Worm (Caenorhabditis elegans) whole organism, L4 larva: ENCODE data around the gene arl-8.

Experiments used
- D1046.2 ChIP-seq: fragments of 200-800 bp; sonication (Bioruptor generic); IDR thresholded peaks from 2 replicates; pipeline ENCODE4 v1.3.6; 2022; ENCODE audit warnings: missing genetic modification characterization, missing compliant biosample characterization
- F49E8.2 ChIP-seq: sonication (generic microtip); optimal IDR thresholded peaks from 2 replicates; lab custom pipeline; 2016; ENCODE audit warnings: missing compliant biosample characterization, mild to moderate bottlenecking, missing genetic modification characterization, borderline replicate concordance
- R02D3.7 ChIP-seq: fragments of 150-350 bp; sonication (generic microtip); optimal IDR thresholded peaks from 3 replicates; lab custom pipeline; 2014; ENCODE audit warnings: missing biosample characterization, missing genetic modification characterization
- Y75B8A.6 ChIP-seq: fragments of 200-800 bp; sonication (Bioruptor generic); IDR thresholded peaks from 2 replicates; pipeline ENCODE4 v1.3.6; 2022; ENCODE audit warnings: missing genetic modification reagents, missing genetic modification characterization, missing compliant biosample characterization
- ZK337.2 ChIP-seq: fragments of 200-800 bp; sonication (Bioruptor generic); IDR thresholded peaks from 2 replicates; pipeline ENCODE4 v1.3.6; 2022; ENCODE audit warnings: missing genetic modification reagents, missing genetic modification characterization, missing compliant biosample characterization
- ZK546.5 ChIP-seq, 2 experiments: sonication (generic microtip); optimal IDR thresholded peaks; 2 replicates each; lab custom pipeline; 2017; ENCODE audit warnings: missing biosample characterization in 2 of 2, missing genetic modification characterization in 2 of 2
- aly-2 ChIP-seq: sonication (generic microtip); optimal IDR thresholded peaks from 2 replicates; lab custom pipeline; 2018; ENCODE audit warnings: missing biosample characterization, missing genetic modification characterization
- ama-1 ChIP-seq: fragments of 150-350 bp; optimal IDR thresholded peaks from 2 replicates; lab custom pipeline; 2014; ENCODE audit warnings: inconsistent platforms, mixed read lengths
- arid-1 ChIP-seq: fragments of 200-800 bp; sonication (Bioruptor generic); conservative IDR thresholded peaks from 2 replicates; pipeline ENCODE4 v1.3.6; 2022; ENCODE audit warnings: missing genetic modification reagents, missing genetic modification characterization, missing compliant biosample characterization
- attf-4 ChIP-seq: sonication (generic microtip); optimal IDR thresholded peaks from 3 replicates; lab custom pipeline; 2017; ENCODE audit warnings: missing biosample characterization, missing genetic modification characterization
- ceh-62 ChIP-seq: sonication (generic microtip); optimal IDR thresholded peaks from 2 replicates; lab custom pipeline; 2017; ENCODE audit warnings: missing biosample characterization, missing genetic modification characterization
- cey-2 ChIP-seq: sonication (generic microtip); optimal IDR thresholded peaks from 3 replicates; lab custom pipeline; 2017; ENCODE audit warnings: missing genetic modification characterization, mild to moderate bottlenecking, missing compliant biosample characterization, antibody characterized with exemption, borderline replicate concordance; ENCODE audit not compliant: insufficient read depth
- daf-8 ChIP-seq: fragments of 200-800 bp; sonication (Bioruptor generic); IDR thresholded peaks from 2 replicates; pipeline ENCODE4 v1.3.6; 2022; ENCODE audit warnings: missing genetic modification characterization, missing compliant biosample characterization
- duxl-1 ChIP-seq: sonication (generic microtip); optimal IDR thresholded peaks from 2 replicates; lab custom pipeline; 2016; ENCODE audit warnings: mild to moderate bottlenecking, missing genetic modification characterization, moderate library complexity, missing compliant biosample characterization; ENCODE audit not compliant: poor library complexity
- dve-1 ChIP-seq: sonication (generic microtip); optimal IDR thresholded peaks from 2 replicates; lab custom pipeline; 2017; ENCODE audit warnings: antibody characterized with exemption, mild to moderate bottlenecking, missing genetic modification characterization, missing compliant biosample characterization; ENCODE audit not compliant: insufficient read depth
- egl-27 ChIP-seq: sonication (generic microtip); optimal IDR thresholded peaks from 3 replicates; lab custom pipeline; 2017; ENCODE audit warnings: missing biosample characterization, missing genetic modification reagents, missing genetic modification characterization
- egl-43 ChIP-seq: fragments of 200-800 bp; sonication (Bioruptor generic); IDR thresholded peaks from 2 replicates; pipeline ENCODE4 v1.3.6; 2022; ENCODE audit warnings: missing genetic modification reagents, missing genetic modification characterization, missing compliant biosample characterization
- fkh-10 ChIP-seq: fragments of 150-350 bp; optimal IDR thresholded peaks from 2 replicates; lab custom pipeline; 2014; ENCODE audit warnings: missing biosample characterization, missing genetic modification reagents, missing genetic modification characterization
- gei-8 ChIP-seq: fragments of 200-800 bp; sonication (Bioruptor generic); optimal IDR thresholded peaks from 2 replicates; lab custom pipeline; 2018; ENCODE audit warnings: mild to moderate bottlenecking, missing genetic modification characterization, missing compliant biosample characterization
- hmg-1.1 ChIP-seq: fragments of 200-800 bp; sonication (Bioruptor generic); IDR thresholded peaks from 2 replicates; pipeline ENCODE4 v1.3.6; 2022; ENCODE audit warnings: missing genetic modification reagents, missing genetic modification characterization, missing compliant biosample characterization
- lim-7 ChIP-seq: fragments of 200-800 bp; sonication (Bioruptor generic); IDR thresholded peaks from 2 replicates; pipeline ENCODE4 v1.3.6; 2022; ENCODE audit warnings: missing genetic modification characterization, missing compliant biosample characterization
- lin-1 ChIP-seq: fragments of 200-800 bp; sonication (Bioruptor generic); IDR thresholded peaks from 2 replicates; pipeline ENCODE4 v1.3.6; 2022; ENCODE audit warnings: missing genetic modification reagents, missing genetic modification characterization, missing compliant biosample characterization
- lin-13 ChIP-seq: fragments of 150-350 bp; optimal IDR thresholded peaks from 2 replicates; lab custom pipeline; 2014; ENCODE audit warnings: missing biosample characterization, missing genetic modification reagents, missing genetic modification characterization
- lin-38 ChIP-seq: fragments of 200-800 bp; sonication (Bioruptor generic); IDR thresholded peaks from 2 replicates; pipeline ENCODE4 v1.3.6; 2022; ENCODE audit warnings: missing genetic modification reagents, missing genetic modification characterization, missing compliant biosample characterization
- lin-39 ChIP-seq: fragments of 150-350 bp; optimal IDR thresholded peaks from 2 replicates; lab custom pipeline; 2014; ENCODE audit warnings: missing biosample characterization, missing genetic modification reagents, missing genetic modification characterization
- madf-5 ChIP-seq, 2 experiments: fragments of 200-800 bp; sonication (Bioruptor generic); IDR thresholded peaks; 2 replicates each; pipeline ENCODE4 v1.3.6; 2022; ENCODE audit warnings: missing compliant biosample characterization in 2 of 2, missing genetic modification characterization in 2 of 2
- mdt-29 ChIP-seq: fragments of 200-800 bp; sonication (Bioruptor generic); IDR thresholded peaks from 2 replicates; pipeline ENCODE4 v1.3.6; 2022; ENCODE audit warnings: missing genetic modification reagents, missing genetic modification characterization, missing compliant biosample characterization
- mep-1 ChIP-seq: fragments of 150-350 bp; sonication (generic microtip); optimal IDR thresholded peaks from 3 replicates; lab custom pipeline; 2014; ENCODE audit warnings: missing biosample characterization, missing genetic modification characterization
- nhr-10 ChIP-seq: fragments of 150-350 bp; optimal IDR thresholded peaks from 2 replicates; lab custom pipeline; 2014; ENCODE audit warnings: missing biosample characterization, missing genetic modification characterization
- nhr-111 ChIP-seq: fragments of 200-800 bp; sonication (Bioruptor generic); optimal IDR thresholded peaks from 2 replicates; lab custom pipeline; 2018; ENCODE audit warnings: mild to moderate bottlenecking, missing genetic modification characterization, missing compliant biosample characterization
- nhr-25 ChIP-seq: sonication (generic microtip); optimal IDR thresholded peaks from 2 replicates; lab custom pipeline; 2017; ENCODE audit warnings: missing genetic modification characterization, mild to moderate bottlenecking, missing compliant biosample characterization, antibody characterized with exemption, moderate library complexity, borderline replicate concordance; ENCODE audit not compliant: insufficient read depth
- nhr-28 ChIP-seq: fragments of 150-350 bp; optimal IDR thresholded peaks from 2 replicates; lab custom pipeline; 2014; ENCODE audit warnings: missing biosample characterization, missing genetic modification characterization
- nhr-48 ChIP-seq: sonication (generic microtip); optimal IDR thresholded peaks from 2 replicates; lab custom pipeline; 2016; ENCODE audit warnings: mild to moderate bottlenecking, missing genetic modification characterization, missing compliant biosample characterization
- nhr-6 ChIP-seq: fragments of 150-350 bp; optimal IDR thresholded peaks from 2 replicates; lab custom pipeline; 2014; ENCODE audit warnings: missing biosample characterization, missing genetic modification characterization
- pha-4 ChIP-seq, 2 experiments: fragments of 150-350 bp in 1 of 2; fragments of 200-800 bp in 1 of 2; sonication (Bioruptor generic) in 1 of 2; IDR thresholded peaks in 1 of 2; optimal IDR thresholded peaks in 1 of 2; 2 replicates each; pipeline versions ENCODE4 v1.3.6 to Lab custom; 2014 to 2022; ENCODE audit warnings: missing genetic modification characterization in 2 of 2, missing genetic modification reagents in 2 of 2, missing biosample characterization in 1 of 2, missing compliant biosample characterization in 1 of 2
- rbr-2 ChIP-seq: sonication (generic microtip); optimal IDR thresholded peaks from 2 replicates; lab custom pipeline; 2016; ENCODE audit warnings: missing genotype, missing genetic modification characterization, missing compliant biosample characterization
- sdz-12 ChIP-seq: fragments of 200-800 bp; sonication (Bioruptor generic); optimal IDR thresholded peaks from 2 replicates; lab custom pipeline; 2018; ENCODE audit warnings: mild to moderate bottlenecking, missing genetic modification characterization, missing compliant biosample characterization
- unc-130 ChIP-seq: sonication (generic microtip); optimal IDR thresholded peaks from 2 replicates; lab custom pipeline; 2016; ENCODE audit warnings: missing genetic modification reagents, missing genetic modification characterization, missing compliant biosample characterization
- unc-39 ChIP-seq: sonication (generic microtip); optimal IDR thresholded peaks from 2 replicates; lab custom pipeline; 2017; ENCODE audit warnings: missing biosample characterization, missing genetic modification characterization
- unc-62 ChIP-seq, 3 experiments: fragments of 150-350 bp in 1 of 3; sonication (generic microtip); optimal IDR thresholded peaks in 2 of 3; peaks in 1 of 3; 1 replicate in 1 of 3; 2 replicates in 2 of 3; lab custom pipeline; 2014 to 2017; ENCODE audit warnings: missing biosample characterization in 3 of 3, missing genetic modification characterization in 3 of 3, missing genetic modification reagents in 3 of 3, missing genotype in 1 of 3
- vab-7 ChIP-seq: fragments of 200-800 bp; sonication (Bioruptor generic); IDR thresholded peaks from 2 replicates; pipeline ENCODE4 v1.3.6; 2022; ENCODE audit warnings: missing genetic modification reagents, missing genetic modification characterization, missing compliant biosample characterization
- ztf-7 ChIP-seq: fragments of 150-350 bp; optimal IDR thresholded peaks from 2 replicates; lab custom pipeline; 2014; ENCODE audit warnings: missing biosample characterization, missing genetic modification characterization

Gene arl-8

DNA sequence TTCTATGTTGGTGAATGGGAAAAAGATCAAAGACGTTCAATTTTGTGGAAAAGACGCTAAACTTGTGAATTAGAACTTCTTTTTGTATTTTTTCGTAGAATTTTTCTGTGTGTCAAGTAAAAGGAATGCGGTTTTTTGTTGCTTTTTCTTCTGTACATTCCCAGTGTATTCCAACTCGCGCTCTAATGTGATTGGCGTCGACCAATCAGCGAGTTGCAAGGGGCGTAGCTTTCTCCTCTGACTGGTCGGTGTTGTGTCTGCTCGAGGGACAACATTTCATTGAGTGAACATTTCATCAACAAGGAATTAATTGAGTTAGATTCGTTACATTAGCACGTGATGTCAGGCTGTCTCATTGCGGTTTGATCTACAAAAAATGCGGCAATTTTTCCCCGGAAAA is 3.0 kb downstream of the arl-8 start:
- TF ChIP-seq lim-7 (GFP tag; lab: Robert Waterston, UW): no peak
- no peak for TF ChIP-seq duxl-1
- TF ChIP-seq nhr-48 (tag; lab: Kevin White, UChicago): no peak
- TF ChIP-seq lin-13 (GFP tag; lab: Kevin White, UChicago): no peak
- TF ChIP-seq ZK337.2 (GFP tag; lab: Robert Waterston, UW): no peak
- TF ChIP-seq lin-39: no peak
- TF ChIP-seq daf-8 (GFP tag; lab: Robert Waterston, UW): no peak
- no peak for TF ChIP-seq nhr-28 (tag; lab: Kevin White, UChicago)
- TF ChIP-seq, all 104 proteins: peak for 0

DNA sequence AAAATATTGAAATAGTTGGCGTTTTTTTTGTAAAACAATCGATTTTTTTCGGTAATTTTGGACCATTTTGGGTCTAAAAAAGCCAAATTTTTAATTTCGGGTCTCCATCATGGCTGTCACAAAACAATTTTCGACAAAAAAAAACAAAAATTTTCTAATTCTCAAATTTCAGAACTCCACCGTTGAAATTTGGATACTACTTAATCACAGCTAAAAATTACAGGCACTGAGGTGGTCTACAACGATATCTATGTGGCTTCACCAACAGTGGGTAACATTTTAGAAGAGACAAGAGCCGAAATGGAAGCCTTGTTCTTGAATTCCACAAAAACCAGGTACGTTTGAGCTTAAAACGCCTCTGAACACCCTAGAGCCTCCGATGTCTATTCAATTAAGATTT is 4.4 kb downstream of the arl-8 start, which contains the start of gene Y57G11C.1142:
Gene Y57G11C.1142 (plus strand): TSS at position 301 of the 400 bp plus-strand sequence.
- TF ChIP-seq madf-5 (GFP tag; IDR thresholded peaks at IDR 0.05; lab: Robert Waterston, UW) (no peak), lim-7 (GFP tag; lab: Robert Waterston, UW) (no peak), arid-1 (GFP tag; lab: Robert Waterston, UW) (no peak), egl-43 (GFP tag; lab: Robert Waterston, UW) (no peak), mdt-29 (GFP tag; lab: Robert Waterston, UW) (no peak), gei-8 (no peak), unc-62 (GFP tag; optimal IDR thresholded peaks at IDR 0.05 in 1 of 2; lab: Kevin White, UChicago) (no peak), unc-62 (tag; optimal IDR thresholded peaks at IDR 0.05; lab: Kevin White, UChicago) (no peak), aly-2 (tag; lab: Kevin White, UChicago) (no peak)
- TF ChIP-seq, all 104 proteins: peak for 0

DNA sequence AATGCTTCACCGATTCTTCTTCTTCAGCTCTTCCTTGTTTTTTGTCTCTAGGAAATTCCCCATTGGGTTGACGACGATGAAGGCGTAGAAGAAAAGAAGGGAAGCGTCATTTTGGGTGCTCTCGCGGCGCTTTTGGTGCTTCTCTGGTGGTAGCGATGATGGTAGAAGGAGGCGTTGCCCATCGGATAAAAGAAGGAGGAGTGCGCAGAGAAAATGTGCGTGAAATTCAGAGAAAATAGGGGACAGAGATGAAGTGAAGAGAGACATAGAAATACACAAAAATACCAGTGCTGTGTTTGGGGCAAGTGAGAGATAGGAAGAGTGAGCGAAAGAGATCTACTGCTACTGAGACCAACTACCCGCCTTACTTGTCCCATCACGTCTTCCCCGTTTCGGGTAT is 9.0 kb downstream of the arl-8 start, which contains the start of gene oig-5:
Gene oig-5 (plus strand): TSS at position 301 of the 400 bp plus-strand sequence.
- TF ChIP-seq Y75B8A.6 (GFP tag; lab: Robert Waterston, UW) (no peak), hmg-1.1 (GFP tag; lab: Robert Waterston, UW) (no peak), dve-1 (tag; lab: Kevin White, UChicago) (no peak), nhr-6 (no peak), nhr-10 (tag; lab: Kevin White, UChicago) (no peak), F49E8.2 (tag; lab: Kevin White, UChicago) (no peak), ztf-7 (tag; lab: Kevin White, UChicago) (no peak), rbr-2 (no peak), lin-1 (GFP tag; lab: Robert Waterston, UW) (no peak), nhr-111 (GFP tag; lab: Kevin White, UChicago) (no peak), R02D3.7 (tag; lab: Kevin White, UChicago) (no peak), sdz-12 (GFP tag; lab: Kevin White, UChicago) (no peak), ceh-62 (tag; lab: Kevin White, UChicago) (no peak), attf-4 (tag; lab: Kevin White, UChicago) (no peak), egl-27 (tag; lab: Kevin White, UChicago) (no peak), D1046.2 (GFP tag; lab: Robert Waterston, UW) (no peak)

DNA sequence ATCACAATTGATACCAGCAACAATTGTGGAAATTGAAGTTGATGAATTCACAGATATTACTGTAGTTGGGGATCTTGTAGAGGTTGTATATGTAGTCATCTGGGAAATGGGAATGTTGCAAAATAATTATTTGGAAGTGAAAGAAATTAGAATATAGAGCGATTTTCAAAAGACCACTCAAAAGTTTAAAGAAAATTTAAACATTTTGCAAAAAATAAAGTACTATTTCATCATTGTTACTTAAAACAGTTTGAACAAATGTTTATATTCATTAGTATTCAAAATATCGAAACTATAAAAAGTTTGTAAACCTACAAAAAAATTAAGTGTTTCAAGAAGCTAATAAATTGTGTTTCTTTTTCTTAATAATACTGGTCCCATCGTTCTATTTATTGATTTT is 18.3 kb downstream of the arl-8 start, which contains the start of gene Y57G11C.46:
Gene Y57G11C.46 (minus strand): TSS at position 101 of the 400 bp plus-strand sequence.
- no peak for TF ChIP-seq pha-4 (GFP tag; IDR thresholded peaks at IDR 0.05; lab: Robert Waterston, UW)
- TF ChIP-seq pha-4 (tag; optimal IDR thresholded peaks at IDR 0.05; lab: Kevin White, UChicago): no peak
- no peak for TF ChIP-seq fkh-10 (GFP tag; lab: Kevin White, UChicago)
- no peak for TF ChIP-seq nhr-48 (tag; lab: Kevin White, UChicago)
- TF ChIP-seq ceh-62 (tag; lab: Kevin White, UChicago): no peak
- TF ChIP-seq unc-39 (tag; lab: Kevin White, UChicago): no peak
- no peak for TF ChIP-seq ZK546.5 (tag; optimal IDR thresholded peaks at IDR 0.05; lab: Kevin White, UChicago)
- no peak for TF ChIP-seq vab-7
- no peak for TF ChIP-seq lin-38
- TF ChIP-seq egl-43 (GFP tag; lab: Robert Waterston, UW): no peak
- no peak for TF ChIP-seq unc-130 (GFP tag; lab: Kevin White, UChicago)
- no peak for TF ChIP-seq nhr-25 (tag; lab: Kevin White, UChicago)
- no peak for TF ChIP-seq cey-2 (tag; lab: Kevin White, UChicago)
- no peak for TF ChIP-seq ama-1 (lab: Kevin White, UChicago)
- TF ChIP-seq gei-8: no peak
- TF ChIP-seq mep-1 (tag; lab: Kevin White, UChicago): no peak
- TF ChIP-seq madf-5 (GFP tag; IDR thresholded peaks at IDR 0.05; lab: Robert Waterston, UW): no peak
- TF ChIP-seq, all 104 proteins: peak for 0
